Fruit fly (Drosophila melanogaster) whole organism, wandering third instar larva: ENCODE measurements around the gene Fic.

ENCODE experiments used
- Dfd ChIP-seq: fragments of >200 bp; optimal IDR thresholded peaks from 2 replicates; lab custom pipeline; 2017; ENCODE audit warnings: missing biosample characterization, missing genetic modification characterization
- Hr83 ChIP-seq: fragments of 200-300 bp; sonication (Bioruptor generic); optimal IDR thresholded peaks from 2 replicates; lab custom pipeline; 2016; ENCODE audit warnings: missing biosample characterization, mild to moderate bottlenecking, missing genetic modification characterization, moderate library complexity; ENCODE audit not compliant: poor library complexity, severe bottlenecking
- sage ChIP-seq: fragments of 200-800 bp; sonication (Bioruptor generic); optimal IDR thresholded peaks from 2 replicates; lab custom pipeline; 2016; ENCODE audit warnings: missing biosample characterization, mild to moderate bottlenecking, missing genetic modification characterization
- sv ChIP-seq: fragments of 200-800 bp; sonication (Bioruptor generic); optimal IDR thresholded peaks from 3 replicates; lab custom pipeline; 2016; ENCODE audit warnings: missing biosample characterization, missing genetic modification characterization

- TF ChIP-seq sage (GFP tag; lab: Kevin White, UChicago) (no peak), Hr83 (GFP tag; lab: Kevin White, UChicago) (peak; percentile 97), sv (GFP tag; lab: Kevin White, UChicago) (no peak), Dfd (GFP tag; lab: Kevin White, UChicago) (no peak)
Measured at dm6 chr2L:6461497-6461896, 37.4 kb downstream of the Fic start.
